Worm (Caenorhabditis elegans) whole organism, L2 larva: ENCODE measurements around the gene col-104.

ENCODE experiments used
- Y55F3AM.14 ChIP-seq: fragments of 200-800 bp; sonication (Bioruptor generic); optimal IDR thresholded peaks from 2 replicates; lab custom pipeline; 2018; ENCODE audit warnings: mild to moderate bottlenecking, missing genetic modification characterization, missing compliant biosample characterization
- ZK546.5 ChIP-seq: sonication (generic microtip); optimal IDR thresholded peaks from 2 replicates; lab custom pipeline; 2017; ENCODE audit warnings: missing biosample characterization, missing genetic modification characterization
- aly-2 ChIP-seq: fragments of 150-350 bp; optimal IDR thresholded peaks from 2 replicates; lab custom pipeline; 2014; ENCODE audit warnings: missing biosample characterization, missing genetic modification characterization
- ama-1 ChIP-seq: fragments of 150-350 bp; optimal IDR thresholded peaks from 2 replicates; lab custom pipeline; 2018; ENCODE audit warnings: inconsistent platforms
- blmp-1 ChIP-seq: sonication (generic microtip); optimal IDR thresholded peaks from 2 replicates; lab custom pipeline; 2017; ENCODE audit warnings: missing genetic modification characterization, mild to moderate bottlenecking, missing compliant biosample characterization, antibody characterized with exemption, moderate library complexity; ENCODE audit not compliant: insufficient read depth
- ceh-16 ChIP-seq: fragments of 150-350 bp; optimal IDR thresholded peaks from 2 replicates; lab custom pipeline; 2014; ENCODE audit warnings: missing biosample characterization, missing genetic modification characterization
- ceh-82 ChIP-seq: fragments of 150-350 bp; optimal IDR thresholded peaks from 2 replicates; lab custom pipeline; 2014; ENCODE audit warnings: missing biosample characterization, missing genetic modification characterization
- crh-2 ChIP-seq: sonication (generic microtip); optimal IDR thresholded peaks from 2 replicates; lab custom pipeline; 2017; ENCODE audit warnings: missing biosample characterization, missing genetic modification characterization
- egl-27 ChIP-seq: sonication (generic microtip); optimal IDR thresholded peaks from 3 replicates; lab custom pipeline; 2017; ENCODE audit warnings: missing biosample characterization, missing genetic modification reagents, missing genetic modification characterization
- elt-1 ChIP-seq: fragments of 150-350 bp; optimal IDR thresholded peaks from 2 replicates; lab custom pipeline; 2014; ENCODE audit warnings: missing biosample characterization, missing genetic modification characterization
- fos-1 ChIP-seq: fragments of 150-350 bp; optimal IDR thresholded peaks from 2 replicates; lab custom pipeline; 2014; ENCODE audit warnings: missing biosample characterization, missing genetic modification characterization
- gmeb-1 ChIP-seq: fragments of 150-350 bp; optimal IDR thresholded peaks from 2 replicates; lab custom pipeline; 2014; ENCODE audit warnings: missing biosample characterization, missing genetic modification characterization
- lin-39 ChIP-seq: fragments of 150-350 bp; optimal IDR thresholded peaks from 2 replicates; lab custom pipeline; 2014; ENCODE audit warnings: missing biosample characterization, missing genetic modification reagents, missing genetic modification characterization
- lsy-2 ChIP-seq, 2 experiments: fragments of 150-350 bp in 1 of 2; sonication (generic microtip) in 1 of 2; optimal IDR thresholded peaks; 2 replicates each; lab custom pipeline; 2014 to 2017; ENCODE audit warnings: missing biosample characterization in 2 of 2, missing genetic modification characterization in 2 of 2
- mab-5 ChIP-seq: fragments of 150-350 bp; optimal IDR thresholded peaks from 2 replicates; lab custom pipeline; 2014; ENCODE audit warnings: missing biosample characterization, missing genetic modification characterization
- mdl-1 ChIP-seq, 2 experiments: fragments of 150-350 bp in 1 of 2; sonication (generic microtip) in 1 of 2; optimal IDR thresholded peaks; 2 replicates each; lab custom pipeline; 2017; ENCODE audit warnings: missing biosample characterization in 2 of 2, missing genetic modification characterization in 2 of 2
- nhr-10 ChIP-seq: sonication (generic microtip); optimal IDR thresholded peaks from 2 replicates; lab custom pipeline; 2017; ENCODE audit warnings: missing biosample characterization, missing genetic modification characterization
- nhr-11 ChIP-seq: fragments of 150-350 bp; optimal IDR thresholded peaks from 2 replicates; lab custom pipeline; 2014; ENCODE audit warnings: missing biosample characterization, missing genetic modification characterization
- nhr-12 ChIP-seq: fragments of 150-350 bp; optimal IDR thresholded peaks from 2 replicates; lab custom pipeline; 2014; ENCODE audit warnings: missing biosample characterization, missing genetic modification characterization
- nhr-23 ChIP-seq: fragments of 150-350 bp; optimal IDR thresholded peaks from 2 replicates; lab custom pipeline; 2014; ENCODE audit warnings: missing biosample characterization, missing genetic modification reagents, missing genetic modification characterization
- nhr-237 ChIP-seq: fragments of 150-350 bp; optimal IDR thresholded peaks from 2 replicates; lab custom pipeline; 2014; ENCODE audit warnings: missing biosample characterization, missing genetic modification characterization
- nhr-25 ChIP-seq: fragments of 150-350 bp; sonication (generic microtip); optimal IDR thresholded peaks from 3 replicates; lab custom pipeline; 2014; ENCODE audit warnings: missing biosample characterization, missing genetic modification characterization
- nhr-6 ChIP-seq: fragments of 150-350 bp; optimal IDR thresholded peaks from 2 replicates; lab custom pipeline; 2014; ENCODE audit warnings: missing biosample characterization, missing genetic modification characterization
- nhr-77 ChIP-seq: fragments of 150-350 bp; optimal IDR thresholded peaks from 2 replicates; lab custom pipeline; 2014; ENCODE audit warnings: missing biosample characterization, missing genetic modification characterization
- peb-1 ChIP-seq: fragments of 150-350 bp; optimal IDR thresholded peaks from 2 replicates; lab custom pipeline; 2014; ENCODE audit warnings: missing biosample characterization, missing genetic modification characterization
- sem-4 ChIP-seq: fragments of 150-350 bp; optimal IDR thresholded peaks from 2 replicates; lab custom pipeline; 2014; ENCODE audit warnings: missing biosample characterization, missing genetic modification reagents, missing genetic modification characterization
- skn-1 ChIP-seq: sonication (generic microtip); optimal IDR thresholded peaks from 2 replicates; lab custom pipeline; 2017; ENCODE audit warnings: missing biosample characterization, missing genetic modification characterization
- sma-9 ChIP-seq, 2 experiments: fragments of 150-350 bp in 1 of 2; sonication (generic microtip) in 1 of 2; optimal IDR thresholded peaks; 2 replicates each; lab custom pipeline; 2014 to 2016; ENCODE audit warnings: missing genetic modification characterization in 2 of 2, mild to moderate bottlenecking in 1 of 2, missing biosample characterization in 1 of 2, missing compliant biosample characterization in 1 of 2, missing genetic modification reagents in 1 of 2, moderate library complexity in 1 of 2
- snpc-4 ChIP-seq: fragments of 150-350 bp; optimal IDR thresholded peaks from 2 replicates; lab custom pipeline; 2014; ENCODE audit warnings: missing biosample characterization, missing genetic modification characterization
- unc-55 ChIP-seq: fragments of 150-350 bp; sonication (generic microtip); optimal IDR thresholded peaks from 3 replicates; lab custom pipeline; 2014; ENCODE audit warnings: missing biosample characterization, missing genetic modification reagents, missing genetic modification characterization
- zag-1 ChIP-seq: fragments of 150-350 bp; optimal IDR thresholded peaks from 2 replicates; lab custom pipeline; 2014; ENCODE audit warnings: missing biosample characterization, missing genetic modification characterization
- ztf-1 ChIP-seq: fragments of 200-800 bp; sonication (Bioruptor generic); conservative IDR thresholded peaks from 2 replicates; pipeline ENCODE4 v1.3.6; 2022; ENCODE audit warnings: missing genetic modification characterization, missing compliant biosample characterization
- ztf-11 ChIP-seq: sonication (generic microtip); optimal IDR thresholded peaks from 2 replicates; lab custom pipeline; 2017; ENCODE audit warnings: missing biosample characterization, missing genetic modification characterization
- ztf-4 ChIP-seq: fragments of 150-350 bp; optimal IDR thresholded peaks from 2 replicates; lab custom pipeline; 2014; ENCODE audit warnings: missing biosample characterization, missing genetic modification characterization

col-104 gene

ce11 chrIV:1355147-1355546 lies at the start of gene col-104:
Gene col-104, minus strand, starts transcription at chrIV:1355305.
- TF ChIP-seq skn-1 (tag; lab: Kevin White, UChicago) = no peak
- TF ChIP-seq nhr-11 = no peak
- TF ChIP-seq peb-1 (tag; lab: Kevin White, UChicago) = no peak
- TF ChIP-seq sma-9 (GFP tag; optimal IDR thresholded peaks at IDR 0.05; lab: Kevin White, UChicago) = no peak
- no peak for TF ChIP-seq sma-9 (tag; optimal IDR thresholded peaks at IDR 0.05; lab: Kevin White, UChicago)
- TF ChIP-seq ztf-1 (GFP tag; lab: Robert Waterston, UW) = no peak
- TF ChIP-seq crh-2 (tag; lab: Kevin White, UChicago) = no peak
- TF ChIP-seq Y55F3AM.14 = no peak
- TF ChIP-seq, all 48 proteins: peak for 0

- TF ChIP-seq zag-1 (tag; lab: Kevin White, UChicago) = no peak
- peak; percentile 11 for TF ChIP-seq gmeb-1 (tag; lab: Kevin White, UChicago)
These were observed 48.9 kb upstream of the col-104 start for ce11 chrIV:1403960-1404359.

ce11 chrIV:1400016-1400415 lies 44.9 kb upstream of the col-104 start:
- TF ChIP-seq mdl-1 (tag; optimal IDR thresholded peaks at IDR 0.05; lab: Kevin White, UChicago) = no peak
- TF ChIP-seq snpc-4 (tag; lab: Kevin White, UChicago) = no peak
- no peak for TF ChIP-seq gmeb-1 (tag; lab: Kevin White, UChicago)
- TF ChIP-seq nhr-23 = no peak
- TF ChIP-seq ztf-11 (tag; lab: Kevin White, UChicago) = no peak
- TF ChIP-seq ZK546.5 (tag; lab: Kevin White, UChicago) = no peak
- no peak for TF ChIP-seq lin-39 (tag; lab: Kevin White, UChicago)
- TF ChIP-seq ceh-82 (tag; lab: Kevin White, UChicago) = no peak
- TF ChIP-seq ama-1 (lab: Kevin White, UChicago) = no peak
- no peak for TF ChIP-seq crh-2 (tag; lab: Kevin White, UChicago)
- no peak for TF ChIP-seq ztf-4 (tag; lab: Kevin White, UChicago)
- no peak for TF ChIP-seq egl-27 (tag; lab: Kevin White, UChicago)

ce11 chrIV:1397895-1398294 lies 42.8 kb upstream of the col-104 start:
- TF ChIP-seq ceh-16 (tag; lab: Kevin White, UChicago) (no peak), snpc-4 (tag; lab: Kevin White, UChicago) (no peak), ztf-4 (tag; lab: Kevin White, UChicago) (no peak), nhr-10 (tag; lab: Kevin White, UChicago) (no peak), aly-2 (tag; lab: Kevin White, UChicago) (no peak), ztf-11 (tag; lab: Kevin White, UChicago) (no peak), unc-55 (GFP tag; lab: Kevin White, UChicago) (no peak), mab-5 (tag; lab: Kevin White, UChicago) (no peak), nhr-25 (no peak), sma-9 (GFP tag; optimal IDR thresholded peaks at IDR 0.05; lab: Kevin White, UChicago) (no peak), sma-9 (tag; optimal IDR thresholded peaks at IDR 0.05; lab: Kevin White, UChicago) (no peak), nhr-237 (tag; lab: Kevin White, UChicago) (no peak), nhr-23 (no peak), nhr-77 (no peak)

- no peak for TF ChIP-seq lsy-2 (tag; optimal IDR thresholded peaks at IDR 0.05; lab: Kevin White, UChicago)
- TF ChIP-seq, all 48 proteins: peak for 0
These were observed 39.0 kb upstream of the col-104 start for ce11 chrIV:1394077-1394476.

ce11 chrIV:1391446-1391845 lies 36.3 kb upstream of the col-104 start:
- TF ChIP-seq lsy-2 (tag; optimal IDR thresholded peaks at IDR 0.05; lab: Kevin White, UChicago) = no peak
- TF ChIP-seq ceh-82 (tag; lab: Kevin White, UChicago) = no peak
- no peak for TF ChIP-seq nhr-10 (tag; lab: Kevin White, UChicago)
- TF ChIP-seq snpc-4 (tag; lab: Kevin White, UChicago) = no peak
- TF ChIP-seq sem-4 = no peak
- TF ChIP-seq nhr-23 = no peak

- no peak for TF ChIP-seq ZK546.5 (tag; lab: Kevin White, UChicago)
- TF ChIP-seq aly-2 (tag; lab: Kevin White, UChicago) = no peak
- TF ChIP-seq fos-1 = no peak
- no peak for TF ChIP-seq crh-2 (tag; lab: Kevin White, UChicago)
- TF ChIP-seq elt-1 (tag; lab: Kevin White, UChicago) = no peak
- TF ChIP-seq Y55F3AM.14 = no peak
- no peak for TF ChIP-seq nhr-23
- TF ChIP-seq blmp-1 (tag; lab: Kevin White, UChicago) = no peak
- TF ChIP-seq ztf-4 (tag; lab: Kevin White, UChicago) = no peak
- no peak for TF ChIP-seq nhr-11
- TF ChIP-seq nhr-6 = no peak
- TF ChIP-seq nhr-12 = no peak
- TF ChIP-seq sma-9 (GFP tag; optimal IDR thresholded peaks at IDR 0.05; lab: Kevin White, UChicago) = no peak
- TF ChIP-seq sma-9 (tag; optimal IDR thresholded peaks at IDR 0.05; lab: Kevin White, UChicago) = no peak
- TF ChIP-seq, all 48 proteins: peak for 0
These were observed 35.0 kb upstream of the col-104 start for ce11 chrIV:1390102-1390501.
